Fruit fly (Drosophila melanogaster) whole organism, embryonic: ENCODE measurements around the gene Hmt4-20.

Experiments
- Adf1 ChIP-seq: fragments of 200-800 bp; sonication (Bioruptor generic); IDR thresholded peaks from 2 replicates; pipeline ENCODE4 v1.3.6; 2022; ENCODE audit warnings: missing biosample characterization, missing genetic modification characterization
- CG10267 ChIP-seq: fragments of 200-800 bp; sonication (Bioruptor generic); optimal IDR thresholded peaks from 2 replicates; lab custom pipeline; 2018; ENCODE audit warnings: missing biosample characterization, mild to moderate bottlenecking, missing genetic modification characterization, moderate library complexity
- CG10543 ChIP-seq: fragments of 200-800 bp; sonication (Bioruptor generic); optimal IDR thresholded peaks from 3 replicates; lab custom pipeline; 2017; ENCODE audit warnings: missing biosample characterization, mild to moderate bottlenecking, missing genetic modification characterization, moderate library complexity
- CG10979 ChIP-seq: fragments of 200-800 bp; sonication (Bioruptor generic); optimal IDR thresholded peaks from 2 replicates; lab custom pipeline; 2018; ENCODE audit warnings: missing biosample characterization, mild to moderate bottlenecking, missing genetic modification characterization, moderate library complexity
- CG11085 ChIP-seq: fragments of 200-800 bp; sonication (Bioruptor generic); IDR thresholded peaks from 2 replicates; pipeline ENCODE4 v1.3.6; 2022; ENCODE audit warnings: missing biosample characterization, missing genetic modification characterization
- CG11398 ChIP-seq: fragments of 200-800 bp; sonication (Bioruptor generic); optimal IDR thresholded peaks from 2 replicates; lab custom pipeline; 2016; ENCODE audit warnings: missing biosample characterization, missing genetic modification characterization
- CG12104 ChIP-seq: fragments of 200-800 bp; sonication (Bioruptor generic); optimal IDR thresholded peaks from 3 replicates; lab custom pipeline; 2016; ENCODE audit warnings: missing biosample characterization, missing genetic modification characterization
- CG1233 ChIP-seq: fragments of 200-800 bp; sonication (Bioruptor generic); optimal IDR thresholded peaks from 4 replicates; lab custom pipeline; 2018; ENCODE audit warnings: missing biosample characterization, mild to moderate bottlenecking, missing genetic modification characterization
- CG17361 ChIP-seq: fragments of 200-800 bp; sonication (Bioruptor generic); IDR thresholded peaks from 3 replicates; pipeline ENCODE4 v1.3.6; 2022; ENCODE audit warnings: missing biosample characterization, missing genetic modification characterization
- CG17568 ChIP-seq: fragments of 200-800 bp; sonication (Bioruptor generic); optimal IDR thresholded peaks from 2 replicates; lab custom pipeline; 2018; ENCODE audit warnings: missing biosample characterization, mild to moderate bottlenecking, missing genetic modification characterization, moderate library complexity
- CG30403 ChIP-seq: fragments of 200-800 bp; sonication (Bioruptor generic); optimal IDR thresholded peaks from 3 replicates; lab custom pipeline; 2016; ENCODE audit warnings: missing biosample characterization, missing genetic modification characterization
- CG3407 ChIP-seq: fragments of 200-800 bp; sonication (Bioruptor generic); optimal IDR thresholded peaks from 2 replicates; lab custom pipeline; 2018; ENCODE audit warnings: missing biosample characterization, mild to moderate bottlenecking, missing genetic modification characterization
- CG3726 ChIP-seq: fragments of 200-800 bp; sonication (Bioruptor generic); IDR thresholded peaks from 3 replicates; pipeline ENCODE4, ENCODE4 v1.3.6; 2022; ENCODE audit warnings: missing biosample characterization, missing genetic modification characterization
- CG4404 ChIP-seq: fragments of 200-800 bp; sonication (Bioruptor generic); IDR thresholded peaks from 2 replicates; pipeline ENCODE4 v1.3.6; 2022; ENCODE audit warnings: missing biosample characterization, missing genetic modification characterization
- CG4617 ChIP-seq: fragments of 200-800 bp; sonication (Bioruptor generic); optimal IDR thresholded peaks from 3 replicates; lab custom pipeline; 2016; ENCODE audit warnings: missing biosample characterization, missing genetic modification characterization, borderline replicate concordance
- CG4820 ChIP-seq: fragments of 200-800 bp; sonication (Bioruptor generic); optimal IDR thresholded peaks from 3 replicates; lab custom pipeline; 2016; ENCODE audit warnings: missing biosample characterization, missing genetic modification characterization
- CG6254 ChIP-seq: fragments of 200-800 bp; sonication (Bioruptor generic); optimal IDR thresholded peaks from 3 replicates; lab custom pipeline; 2017; ENCODE audit warnings: mild to moderate bottlenecking, missing biosample characterization, missing genetic modification reagents, missing genetic modification characterization
- CG7271 ChIP-seq: fragments of 200-800 bp; sonication (Bioruptor generic); optimal IDR thresholded peaks from 2 replicates; lab custom pipeline; 2018; ENCODE audit warnings: missing biosample characterization, mild to moderate bottlenecking, missing genetic modification characterization, moderate library complexity
- CG9437 ChIP-seq: fragments of 200-800 bp; sonication (Bioruptor generic); optimal IDR thresholded peaks from 2 replicates; lab custom pipeline; 2018; ENCODE audit warnings: missing biosample characterization, mild to moderate bottlenecking, missing genetic modification characterization
- CkIIα-i1 ChIP-seq: fragments of 200-800 bp; sonication (Bioruptor generic); IDR thresholded peaks from 2 replicates; pipeline ENCODE4 v1.3.6; 2022; ENCODE audit warnings: missing biosample characterization, missing genetic modification characterization
- CoRest ChIP-seq: fragments of 200-800 bp; sonication (Bioruptor generic); optimal IDR thresholded peaks from 3 replicates; lab custom pipeline; 2018; ENCODE audit warnings: missing biosample characterization, mild to moderate bottlenecking, missing genetic modification characterization, moderate library complexity
- D19B ChIP-seq: fragments of 200-800 bp; sonication (Bioruptor generic); optimal IDR thresholded peaks from 2 replicates; lab custom pipeline; 2017; ENCODE audit warnings: missing biosample characterization, mild to moderate bottlenecking, missing genetic modification characterization
- Dref ChIP-seq: fragments of 200-800 bp; sonication (Bioruptor generic); IDR thresholded peaks from 2 replicates; pipeline ENCODE4 v1.3.6; 2022; ENCODE audit warnings: missing biosample characterization, missing genetic modification characterization
- H2.0 ChIP-seq: fragments of 200-800 bp; sonication (Bioruptor generic); IDR thresholded peaks from 2 replicates; pipeline ENCODE4 v1.3.6; 2022; ENCODE audit warnings: missing biosample characterization, missing genetic modification characterization
- Hr51 ChIP-seq, 2 experiments: fragments of 200-800 bp; sonication (Bioruptor generic); optimal IDR thresholded peaks; 2 replicates in 1 of 2; 3 replicates in 1 of 2; lab custom pipeline; 2016 to 2018; ENCODE audit warnings: missing biosample characterization in 2 of 2, missing genetic modification characterization in 2 of 2, mild to moderate bottlenecking in 1 of 2, moderate library complexity in 1 of 2
- Taf1 ChIP-seq: fragments of 200-800 bp; sonication (Bioruptor generic); IDR thresholded peaks from 2 replicates; pipeline ENCODE4 v1.3.6; 2022; ENCODE audit warnings: missing biosample characterization, missing genetic modification characterization
- ara ChIP-seq: fragments of 200-800 bp; sonication (Bioruptor generic); IDR thresholded peaks from 2 replicates; pipeline ENCODE4 v1.3.6; 2022; ENCODE audit warnings: missing biosample characterization, missing genetic modification characterization
- ase ChIP-seq: fragments of 200-800 bp; sonication (Bioruptor generic); IDR thresholded peaks from 3 replicates; pipeline ENCODE4 v1.3.6; 2022; ENCODE audit warnings: missing biosample characterization, missing genetic modification characterization
- ci ChIP-seq: fragments of 200-800 bp; sonication (Bioruptor generic); IDR thresholded peaks from 3 replicates; pipeline ENCODE4 v1.3.6; 2022; ENCODE audit warnings: missing biosample characterization, missing genetic modification characterization
- da ChIP-seq: fragments of 200-800 bp; sonication (Bioruptor generic); optimal IDR thresholded peaks from 2 replicates; lab custom pipeline; 2016; ENCODE audit warnings: missing biosample characterization, missing genetic modification characterization
- dmrt11E ChIP-seq: fragments of 200-800 bp; sonication (Bioruptor generic); optimal IDR thresholded peaks from 3 replicates; lab custom pipeline; 2018; ENCODE audit warnings: missing biosample characterization, mild to moderate bottlenecking, missing genetic modification characterization, moderate library complexity
- gsb-n ChIP-seq: fragments of 200-800 bp; sonication (Bioruptor generic); optimal IDR thresholded peaks from 3 replicates; lab custom pipeline; 2018; ENCODE audit warnings: missing biosample characterization, mild to moderate bottlenecking, missing genetic modification characterization
- h ChIP-seq: fragments of >200 bp; optimal IDR thresholded peaks from 2 replicates; lab custom pipeline; 2017
- her ChIP-seq: fragments of 200-800 bp; sonication (Bioruptor generic); optimal IDR thresholded peaks from 2 replicates; lab custom pipeline; 2016; ENCODE audit warnings: missing biosample characterization, missing genetic modification characterization
- kah ChIP-seq: fragments of 200-800 bp; sonication (Bioruptor generic); optimal IDR thresholded peaks from 2 replicates; lab custom pipeline; 2018; ENCODE audit warnings: missing biosample characterization, mild to moderate bottlenecking, missing genetic modification characterization
- lov ChIP-seq, 2 experiments: fragments of 200-800 bp in 1 of 2; fragments of >200 bp in 1 of 2; sonication (Bioruptor generic) in 1 of 2; IDR thresholded peaks in 1 of 2; optimal IDR thresholded peaks in 1 of 2; 2 replicates in 1 of 2; 3 replicates in 1 of 2; pipeline versions ENCODE4 v1.3.6 to Lab custom; 2017 to 2022; ENCODE audit warnings: missing biosample characterization in 1 of 2, missing genetic modification characterization in 1 of 2
- nom ChIP-seq: fragments of 200-800 bp; sonication (Bioruptor generic); optimal IDR thresholded peaks from 2 replicates; lab custom pipeline; 2017; ENCODE audit warnings: missing biosample characterization, missing genetic modification characterization, mild to moderate bottlenecking, moderate library complexity, missing genetic modification reagents
- org-1 ChIP-seq: fragments of 200-800 bp; sonication (Bioruptor generic); optimal IDR thresholded peaks from 2 replicates; lab custom pipeline; 2017; ENCODE audit warnings: missing biosample characterization, missing genetic modification characterization
- pb ChIP-seq: fragments of 200-800 bp; sonication (Bioruptor generic); optimal IDR thresholded peaks from 3 replicates; lab custom pipeline; 2016; ENCODE audit warnings: missing biosample characterization, missing genetic modification characterization
- prd ChIP-seq, 3 experiments: fragments of >200 bp in 2 of 3; fragments of 200-800 bp in 1 of 3; sonication (Bioruptor generic) in 1 of 3; optimal IDR thresholded peaks in 2 of 3; IDR thresholded peaks in 1 of 3; 2 replicates in 2 of 3; 3 replicates in 1 of 3; pipeline versions ENCODE4 v1.3.6 to Lab custom; 2017 to 2022; ENCODE audit warnings: missing biosample characterization in 1 of 3, missing genetic modification characterization in 1 of 3
- sd ChIP-seq: fragments of 200-800 bp; sonication (Bioruptor generic); optimal IDR thresholded peaks from 3 replicates; lab custom pipeline; 2018; ENCODE audit warnings: missing biosample characterization, mild to moderate bottlenecking, missing genetic modification characterization, moderate library complexity
- seq ChIP-seq: fragments of 200-800 bp; sonication (Bioruptor generic); IDR thresholded peaks from 2 replicates; pipeline ENCODE4 v1.3.6; 2022; ENCODE audit warnings: missing biosample characterization, missing genetic modification characterization
- sima ChIP-seq: fragments of 200-800 bp; sonication (Bioruptor generic); optimal IDR thresholded peaks from 2 replicates; lab custom pipeline; 2016; ENCODE audit warnings: missing biosample characterization, missing genetic modification characterization
- sna ChIP-seq: fragments of 200-800 bp; sonication (Bioruptor generic); IDR thresholded peaks from 2 replicates; pipeline ENCODE4 v1.3.6; 2022; ENCODE audit warnings: missing biosample characterization, missing genetic modification characterization; ENCODE audit not compliant: partially characterized antibody
- ssp ChIP-seq: fragments of 200-800 bp; sonication (Bioruptor generic); IDR thresholded peaks from 2 replicates; pipeline ENCODE4 v1.3.6; 2022; ENCODE audit warnings: missing biosample characterization, missing genetic modification characterization
- tll ChIP-seq, 2 experiments: fragments of 200-800 bp in 1 of 2; fragments of >200 bp in 1 of 2; sonication (Bioruptor generic) in 1 of 2; optimal IDR thresholded peaks; 2 replicates each; lab custom pipeline; 2017 to 2019; ENCODE audit warnings: missing biosample characterization in 2 of 2, missing genetic modification characterization in 2 of 2, mild to moderate bottlenecking in 1 of 2, moderate library complexity in 1 of 2
- twi ChIP-seq: fragments of 200-800 bp; optimal IDR thresholded peaks from 2 replicates; lab custom pipeline; 2019; ENCODE audit warnings: missing biosample characterization, mild to moderate bottlenecking, missing genetic modification characterization, moderate library complexity
- unc-4 ChIP-seq: fragments of 200-800 bp; sonication (Bioruptor generic); IDR thresholded peaks from 2 replicates; pipeline ENCODE4 v1.3.6; 2022; ENCODE audit warnings: missing biosample characterization, missing genetic modification characterization; ENCODE audit not compliant: partially characterized antibody
- vvl ChIP-seq: fragments of 200-800 bp; sonication (Bioruptor generic); IDR thresholded peaks from 2 replicates; pipeline ENCODE4 v1.3.6; 2022; ENCODE audit warnings: missing biosample characterization, missing genetic modification characterization
- wdn ChIP-seq: fragments of 200-800 bp; sonication (Bioruptor generic); IDR thresholded peaks from 2 replicates; pipeline ENCODE4 v1.3.6; 2022; ENCODE audit warnings: missing biosample characterization, missing genetic modification characterization
- yki ChIP-seq: fragments of >200 bp; optimal IDR thresholded peaks from 3 replicates; lab custom pipeline; 2018

The Hmt4-20 gene

DNA sequence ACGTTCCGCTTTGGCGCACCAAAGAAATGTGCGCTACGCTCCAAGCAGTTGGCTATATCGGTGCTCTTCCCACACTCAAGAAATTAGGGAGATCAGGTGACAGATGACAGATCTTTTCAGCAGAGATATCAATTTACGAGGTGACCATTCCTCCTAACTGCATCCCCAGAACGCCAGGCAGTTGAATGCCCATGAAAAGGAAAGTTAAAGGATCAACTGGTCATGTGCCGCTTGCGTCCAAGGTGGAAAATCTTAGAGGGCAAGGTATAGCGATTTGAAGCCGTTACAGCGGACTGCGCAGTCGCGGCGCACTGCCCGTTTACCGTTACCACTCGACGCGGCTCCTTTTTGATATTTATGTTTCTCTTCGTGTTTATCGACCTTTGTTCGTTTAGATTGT is 37.2 kb downstream of the Hmt4-20 start (continued):
- TF ChIP-seq pb (GFP tag; lab: Kevin White, UChicago) (peak; percentile 11), CG4617 (GFP tag; lab: Kevin White, UChicago) (no peak), ase (GFP tag; lab: Robert Waterston, UW) (no peak), vvl (no peak), wdn (GFP tag; lab: Robert Waterston, UW) (no peak), CG17361 (GFP tag; lab: Robert Waterston, UW) (0 out of 3 replicates have a peak, but pooled peaks have one; percentile 11), kah (no peak), twi (tag; lab: Kevin White, UChicago) (no peak), h (lab: Kevin White, UChicago) (no peak), Dref (GFP tag; lab: Robert Waterston, UW) (no peak), CG17568 (GFP tag; lab: Kevin White, UChicago) (no peak), gsb-n (peak; percentile 10), da (GFP tag; lab: Kevin White, UChicago) (no peak), CG9437 (GFP tag; lab: Kevin White, UChicago) (peak; percentile 5), dmrt11E (tag; lab: Kevin White, UChicago) (no peak), prd (optimal IDR thresholded peaks at IDR 0.05; lab: Kevin White, UChicago) (no peak), prd (GFP tag; IDR thresholded peaks at IDR 0.05; lab: Robert Waterston, UW) (no peak; the same call in 2 of the 3 replicates), CG4404 (peak; percentile 20; the same call in 1 of the 2 replicates), CG11398 (GFP tag; lab: Kevin White, UChicago) (peak; percentile 2), ci (GFP tag; lab: Robert Waterston, UW) (no peak), yki (lab: Kevin White, UChicago) (no peak), CG30403 (GFP tag; lab: Kevin White, UChicago) (peak; percentile 55), CG3726 (no peak)

dm6 chrX:617477-617795 is 38.4 kb downstream of the Hmt4-20 start:
- TF ChIP-seq her (GFP tag; lab: Kevin White, UChicago), result peak; percentile 23
- no peak for TF ChIP-seq gsb-n
- no peak for TF ChIP-seq tll (GFP tag; optimal IDR thresholded peaks at IDR 0.05; lab: Kevin White, UChicago)
- TF ChIP-seq CG11085 (GFP tag; lab: Robert Waterston, UW), result no peak
- no peak for TF ChIP-seq CoRest (tag; lab: Kevin White, UChicago)
- no peak for TF ChIP-seq ssp (GFP tag; lab: Robert Waterston, UW)
- no peak for TF ChIP-seq CG1233 (GFP tag; lab: Kevin White, UChicago)
- no peak for TF ChIP-seq CG3407 (GFP tag; lab: Kevin White, UChicago)
- no peak for TF ChIP-seq sd
- TF ChIP-seq CG10979 (tag; lab: Kevin White, UChicago), result no peak
- no peak for TF ChIP-seq H2.0 (GFP tag; lab: Robert Waterston, UW)
- no peak for TF ChIP-seq Taf1 (GFP tag; lab: Robert Waterston, UW)
- TF ChIP-seq seq (GFP tag; lab: Robert Waterston, UW), result no peak
- no peak; the same call in 1 of the 2 replicates for TF ChIP-seq Adf1 (GFP tag; lab: Robert Waterston, UW)
- no peak for TF ChIP-seq nom (GFP tag; lab: Kevin White, UChicago)
- peak; percentile 77 for TF ChIP-seq unc-4 (GFP tag; lab: Robert Waterston, UW)
- no peak for TF ChIP-seq Hr51 (GFP tag; optimal IDR thresholded peaks at IDR 0.05; lab: Kevin White, UChicago)
- no peak for TF ChIP-seq CG17361 (GFP tag; lab: Robert Waterston, UW)
- no peak for TF ChIP-seq CG12104 (GFP tag; lab: Kevin White, UChicago)
- TF ChIP-seq ara, result no peak
- TF ChIP-seq CG6254 (GFP tag; lab: Kevin White, UChicago), result no peak
- TF ChIP-seq sna (GFP tag; lab: Robert Waterston, UW), result peak; percentile 65
- no peak for TF ChIP-seq D19B (GFP tag; lab: Kevin White, UChicago)
- TF ChIP-seq CG10543 (GFP tag; lab: Kevin White, UChicago), result no peak
- peak; percentile 95 for TF ChIP-seq CG10267 (tag; lab: Kevin White, UChicago)
- no peak for TF ChIP-seq org-1
- no peak for TF ChIP-seq CkIIα-i1 (GFP tag; lab: Robert Waterston, UW)
- TF ChIP-seq CG4820 (GFP tag; lab: Kevin White, UChicago), result no peak
- no peak for TF ChIP-seq CG7271 (tag; lab: Kevin White, UChicago)
- TF ChIP-seq lov (optimal IDR thresholded peaks at IDR 0.05; lab: Kevin White, UChicago), result no peak
- no peak for TF ChIP-seq lov (GFP tag; IDR thresholded peaks at IDR 0.05; lab: Robert Waterston, UW)
- TF ChIP-seq sima (GFP tag; lab: Kevin White, UChicago), result no peak
